Worm (Caenorhabditis elegans) whole organism, L4/young adult: ENCODE data around the gene adt-2.

Experiments used
- W03F9.2 ChIP-seq: fragments of 150-350 bp; optimal IDR thresholded peaks from 2 replicates; lab custom pipeline; 2014; ENCODE audit warnings: missing biosample characterization, missing genetic modification characterization
- dao-5 ChIP-seq: sonication (generic microtip); optimal IDR thresholded peaks from 2 replicates; lab custom pipeline; 2016; ENCODE audit warnings: missing genotype, missing genetic modification characterization, moderate library complexity, missing compliant biosample characterization
- him-1 ChIP-seq: sonication (generic microtip); optimal IDR thresholded peaks from 2 replicates; lab custom pipeline; 2016; ENCODE audit warnings: missing genotype, missing genetic modification reagents, missing genetic modification characterization, missing compliant biosample characterization

DNA sequence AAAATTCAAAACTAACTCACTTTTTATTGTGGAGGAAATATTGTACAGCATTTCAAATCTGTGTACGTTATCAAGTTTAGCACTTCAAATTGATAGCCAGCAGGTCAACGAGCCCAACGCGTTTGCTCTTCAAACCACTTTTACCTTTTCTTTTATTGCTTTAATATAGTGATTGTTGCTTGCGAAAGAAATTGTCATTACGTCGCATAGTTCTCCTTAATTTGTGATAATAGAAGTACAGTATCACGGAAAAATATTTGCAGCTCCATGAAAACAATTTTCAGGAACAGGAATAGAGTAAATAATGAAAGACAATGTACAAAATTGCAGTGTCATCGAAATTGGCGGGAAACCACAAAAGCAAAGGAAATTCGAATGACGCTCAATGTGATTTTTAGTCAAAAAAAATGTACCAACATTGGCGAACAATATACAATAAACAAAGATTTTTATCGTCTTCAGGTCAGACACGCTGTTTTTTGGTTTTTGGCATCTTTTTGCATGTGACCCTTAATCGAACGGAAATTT, 27.0 kb upstream of the adt-2 start, which contains the start of the genes PDB1.1 and F08C6.5:
- TF ChIP-seq him-1 (tag; lab: Kevin White, UChicago) = no peak
- no peak for TF ChIP-seq dao-5
- no peak for TF ChIP-seq W03F9.2 (tag; lab: Kevin White, UChicago)
